Worm (Caenorhabditis elegans) whole organism, early embryonic: ENCODE results near the gene D1086.1.

Experiments
- B0310.2 ChIP-seq: sonication (generic microtip); optimal IDR thresholded peaks from 2 replicates; lab custom pipeline; 2016; ENCODE audit warnings: mild to moderate bottlenecking, missing genetic modification characterization, missing compliant biosample characterization
- F13C5.2 ChIP-seq: sonication (generic microtip); optimal IDR thresholded peaks from 2 replicates; lab custom pipeline; 2017; ENCODE audit warnings: mild to moderate bottlenecking, missing genetic modification characterization, inconsistent platforms, missing compliant biosample characterization
- aly-1 ChIP-seq: sonication (generic microtip); optimal IDR thresholded peaks from 2 replicates; lab custom pipeline; 2016; ENCODE audit warnings: missing genetic modification characterization, missing compliant biosample characterization
- ama-1 ChIP-seq: fragments of 150-350 bp; optimal IDR thresholded peaks from 2 replicates; lab custom pipeline; 2014
- ceh-13 ChIP-seq: fragments of 200-800 bp; sonication (Bioruptor generic); optimal IDR thresholded peaks from 2 replicates; lab custom pipeline; 2018; ENCODE audit warnings: mild to moderate bottlenecking, missing genetic modification characterization, missing compliant biosample characterization
- ceh-36 ChIP-seq: sonication (generic microtip); optimal IDR thresholded peaks from 2 replicates; lab custom pipeline; 2016; ENCODE audit warnings: missing genetic modification characterization, inconsistent platforms, missing compliant biosample characterization
- ets-7 ChIP-seq: sonication (generic microtip); optimal IDR thresholded peaks from 2 replicates; lab custom pipeline; 2016; ENCODE audit warnings: missing genotype, missing genetic modification characterization, missing compliant biosample characterization
- flt-1 ChIP-seq: fragments of 200-800 bp; sonication (Bioruptor generic); IDR thresholded peaks from 2 replicates; pipeline ENCODE4 v1.3.6; 2022; ENCODE audit warnings: missing genetic modification characterization, missing compliant biosample characterization
- hmbx-1 ChIP-seq: sonication (generic microtip); optimal IDR thresholded peaks from 2 replicates; lab custom pipeline; 2016; ENCODE audit warnings: mild to moderate bottlenecking, missing genetic modification characterization, missing compliant biosample characterization
- hmg-4 ChIP-seq: fragments of 200-800 bp; sonication (Bioruptor generic); optimal IDR thresholded peaks from 2 replicates; lab custom pipeline; 2018; ENCODE audit warnings: mild to moderate bottlenecking, missing genetic modification characterization, missing compliant biosample characterization
- hnd-1 ChIP-seq: sonication (generic microtip); optimal IDR thresholded peaks from 2 replicates; lab custom pipeline; 2016; ENCODE audit warnings: missing genetic modification characterization, missing compliant biosample characterization
- pes-1 ChIP-seq: fragments of 200-800 bp; sonication (Bioruptor generic); IDR thresholded peaks from 2 replicates; pipeline ENCODE4 v1.3.6; 2022; ENCODE audit warnings: missing genetic modification reagents, missing genetic modification characterization, missing compliant biosample characterization
- scrt-1 ChIP-seq: fragments of 200-800 bp; sonication (Bioruptor generic); IDR thresholded peaks from 2 replicates; pipeline ENCODE4 v1.3.6; 2022; ENCODE audit warnings: missing genetic modification characterization, missing compliant biosample characterization
- sea-1 ChIP-seq: fragments of 200-800 bp; sonication (Bioruptor generic); conservative IDR thresholded peaks from 2 replicates; pipeline ENCODE4 v1.3.6; 2022; ENCODE audit warnings: missing genetic modification characterization, missing compliant biosample characterization
- tbx-11 ChIP-seq: fragments of 200-800 bp; sonication (Bioruptor generic); IDR thresholded peaks from 2 replicates; pipeline ENCODE4 v1.3.6; 2022; ENCODE audit warnings: missing genetic modification characterization, missing compliant biosample characterization
- tbx-37 ChIP-seq: fragments of 200-800 bp; sonication (Bioruptor generic); conservative IDR thresholded peaks from 2 replicates; pipeline ENCODE4 v1.3.6; 2022; ENCODE audit warnings: missing genetic modification reagents, missing genetic modification characterization, missing compliant biosample characterization
- tra-4 ChIP-seq: sonication (generic microtip); optimal IDR thresholded peaks from 2 replicates; lab custom pipeline; 2017; ENCODE audit warnings: missing genetic modification characterization, missing compliant biosample characterization

D1086.1 gene

ce11 chrV:14123176-14123575 is 24.5 kb downstream of the D1086.1 start:
- no peak for TF ChIP-seq ets-7 (tag; lab: Kevin White, UChicago)
- TF ChIP-seq F13C5.2 (tag; lab: Kevin White, UChicago), result no peak
- TF ChIP-seq pes-1 (GFP tag; lab: Robert Waterston, UW), result no peak
- no peak for TF ChIP-seq tbx-37 (GFP tag; lab: Robert Waterston, UW)
- TF ChIP-seq B0310.2 (tag; lab: Kevin White, UChicago), result no peak
- TF ChIP-seq ceh-36 (tag; lab: Kevin White, UChicago), result no peak

ce11 chrV:14126341-14126924 is 27.8 kb downstream of the D1086.1 start:
- no peak for TF ChIP-seq ceh-13 (GFP tag; lab: Kevin White, UChicago)
- no peak for TF ChIP-seq tbx-37 (GFP tag; lab: Robert Waterston, UW)
- no peak for TF ChIP-seq aly-1 (tag; lab: Kevin White, UChicago)
- no peak for TF ChIP-seq hmg-4 (GFP tag; lab: Kevin White, UChicago)
- TF ChIP-seq sea-1 (GFP tag; lab: Robert Waterston, UW), result no peak
- TF ChIP-seq ama-1 (lab: Kevin White, UChicago), result no peak
- TF ChIP-seq flt-1, result no peak
- TF ChIP-seq pes-1 (GFP tag; lab: Robert Waterston, UW), result no peak
- TF ChIP-seq scrt-1 (GFP tag; lab: Robert Waterston, UW), result no peak
- TF ChIP-seq B0310.2 (tag; lab: Kevin White, UChicago), result no peak
- TF ChIP-seq ceh-36 (tag; lab: Kevin White, UChicago), result no peak
- TF ChIP-seq F13C5.2 (tag; lab: Kevin White, UChicago), result no peak
- TF ChIP-seq hnd-1 (tag; lab: Kevin White, UChicago), result no peak
- TF ChIP-seq hmbx-1, result no peak
- no peak for TF ChIP-seq tra-4
- no peak for TF ChIP-seq ets-7 (tag; lab: Kevin White, UChicago)
- TF ChIP-seq tbx-11 (GFP tag; lab: Robert Waterston, UW), result no peak

- TF ChIP-seq ama-1 (lab: Kevin White, UChicago), result no peak
- no peak for TF ChIP-seq ceh-13 (GFP tag; lab: Kevin White, UChicago)
- TF ChIP-seq ets-7 (tag; lab: Kevin White, UChicago), result no peak
- no peak for TF ChIP-seq sea-1 (GFP tag; lab: Robert Waterston, UW)
- TF ChIP-seq ceh-36 (tag; lab: Kevin White, UChicago), result no peak
- no peak for TF ChIP-seq tbx-37 (GFP tag; lab: Robert Waterston, UW)
- TF ChIP-seq scrt-1 (GFP tag; lab: Robert Waterston, UW), result no peak
- no peak for TF ChIP-seq tbx-11 (GFP tag; lab: Robert Waterston, UW)
- no peak for TF ChIP-seq hmg-4 (GFP tag; lab: Kevin White, UChicago)
- no peak for TF ChIP-seq aly-1 (tag; lab: Kevin White, UChicago)
- TF ChIP-seq hmbx-1, result no peak
- TF ChIP-seq F13C5.2 (tag; lab: Kevin White, UChicago), result no peak
- TF ChIP-seq pes-1 (GFP tag; lab: Robert Waterston, UW), result no peak
- no peak for TF ChIP-seq hnd-1 (tag; lab: Kevin White, UChicago)
- TF ChIP-seq tra-4, result no peak
- no peak for TF ChIP-seq flt-1
- TF ChIP-seq B0310.2 (tag; lab: Kevin White, UChicago), result no peak
Observed at ce11 chrV:14127834-14128233, 29.2 kb downstream of the D1086.1 start.

ce11 chrV:14128858-14129257 is 30.2 kb downstream of the D1086.1 start:
- TF ChIP-seq sea-1 (GFP tag; lab: Robert Waterston, UW) (no peak), hmg-4 (GFP tag; lab: Kevin White, UChicago) (no peak), ets-7 (tag; lab: Kevin White, UChicago) (no peak), hmbx-1 (no peak), F13C5.2 (tag; lab: Kevin White, UChicago) (no peak), tbx-11 (GFP tag; lab: Robert Waterston, UW) (no peak), B0310.2 (tag; lab: Kevin White, UChicago) (no peak), flt-1 (no peak), hnd-1 (tag; lab: Kevin White, UChicago) (no peak), tbx-37 (GFP tag; lab: Robert Waterston, UW) (no peak), ceh-36 (tag; lab: Kevin White, UChicago) (no peak), ceh-13 (GFP tag; lab: Kevin White, UChicago) (no peak), ama-1 (lab: Kevin White, UChicago) (no peak), pes-1 (GFP tag; lab: Robert Waterston, UW) (no peak), aly-1 (tag; lab: Kevin White, UChicago) (no peak), tra-4 (no peak), scrt-1 (GFP tag; lab: Robert Waterston, UW) (no peak)

- TF ChIP-seq tra-4 (no peak), sea-1 (GFP tag; lab: Robert Waterston, UW) (no peak), ama-1 (lab: Kevin White, UChicago) (no peak), aly-1 (tag; lab: Kevin White, UChicago) (no peak), ceh-13 (GFP tag; lab: Kevin White, UChicago) (no peak), tbx-11 (GFP tag; lab: Robert Waterston, UW) (no peak), pes-1 (GFP tag; lab: Robert Waterston, UW) (no peak), F13C5.2 (tag; lab: Kevin White, UChicago) (no peak), B0310.2 (tag; lab: Kevin White, UChicago) (no peak), ets-7 (tag; lab: Kevin White, UChicago) (no peak), tbx-37 (GFP tag; lab: Robert Waterston, UW) (no peak), flt-1 (no peak), scrt-1 (GFP tag; lab: Robert Waterston, UW) (no peak), hnd-1 (tag; lab: Kevin White, UChicago) (no peak)
Observed at ce11 chrV:14130226-14130625, 31.6 kb downstream of the D1086.1 start.

ce11 chrV:14133002-14133763 is 34.5 kb downstream of the D1086.1 start:
- no peak for TF ChIP-seq sea-1 (GFP tag; lab: Robert Waterston, UW)
- no peak for TF ChIP-seq tbx-37 (GFP tag; lab: Robert Waterston, UW)
- no peak for TF ChIP-seq ceh-13 (GFP tag; lab: Kevin White, UChicago)
- no peak for TF ChIP-seq scrt-1 (GFP tag; lab: Robert Waterston, UW)
- no peak for TF ChIP-seq hnd-1 (tag; lab: Kevin White, UChicago)
- TF ChIP-seq tra-4, result no peak
- no peak for TF ChIP-seq F13C5.2 (tag; lab: Kevin White, UChicago)
- TF ChIP-seq tbx-11 (GFP tag; lab: Robert Waterston, UW), result no peak
- no peak for TF ChIP-seq hmbx-1
- no peak for TF ChIP-seq ets-7 (tag; lab: Kevin White, UChicago)
- TF ChIP-seq ceh-36 (tag; lab: Kevin White, UChicago), result no peak
- no peak for TF ChIP-seq aly-1 (tag; lab: Kevin White, UChicago)
- TF ChIP-seq pes-1 (GFP tag; lab: Robert Waterston, UW), result no peak
- no peak for TF ChIP-seq B0310.2 (tag; lab: Kevin White, UChicago)
- TF ChIP-seq flt-1, result no peak
- TF ChIP-seq ama-1 (lab: Kevin White, UChicago), result no peak
- TF ChIP-seq hmg-4 (GFP tag; lab: Kevin White, UChicago), result no peak
